Worm (Caenorhabditis elegans) whole organism, L4/young adult: ENCODE measurements around the gene sri-30.

Experiments
- W03F9.2 ChIP-seq: fragments of 150-350 bp; optimal IDR thresholded peaks from 2 replicates; lab custom pipeline; 2014; ENCODE audit warnings: missing biosample characterization, missing genetic modification characterization
- dao-5 ChIP-seq: sonication (generic microtip); optimal IDR thresholded peaks from 2 replicates; lab custom pipeline; 2016; ENCODE audit warnings: missing genotype, missing genetic modification characterization, moderate library complexity, missing compliant biosample characterization
- him-1 ChIP-seq: sonication (generic microtip); optimal IDR thresholded peaks from 2 replicates; lab custom pipeline; 2016; ENCODE audit warnings: missing genotype, missing genetic modification reagents, missing genetic modification characterization, missing compliant biosample characterization

DNA sequence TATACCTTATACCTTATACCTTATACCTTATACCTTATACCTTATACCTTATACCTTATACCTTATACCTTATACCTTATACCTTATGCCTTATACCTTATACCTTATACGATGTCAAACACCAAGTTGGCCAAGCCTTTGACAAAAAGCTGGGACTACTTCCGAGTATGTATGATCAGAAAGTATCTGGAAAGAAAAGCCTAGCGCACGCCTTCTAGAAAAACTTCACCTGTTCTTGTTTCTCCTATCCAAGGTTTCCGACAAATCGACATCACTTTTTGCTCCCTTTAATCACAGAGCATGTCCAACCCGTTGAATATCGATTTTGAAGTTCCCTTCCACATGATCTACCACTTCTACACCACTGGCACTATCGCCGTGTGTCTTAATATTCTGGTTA is 2.4 kb downstream of the sri-30 start, which contains the start of gene sri-28:
- no peak for TF ChIP-seq dao-5
- TF ChIP-seq him-1 = no peak
- TF ChIP-seq W03F9.2 = no peak
